Worm (Caenorhabditis elegans) whole organism, young adult: ENCODE measurements around the gene C27C12.4.

Source experiments
- F23B12.7 ChIP-seq: sonication (generic microtip); optimal IDR thresholded peaks from 2 replicates; lab custom pipeline; 2017; ENCODE audit warnings: missing genetic modification characterization, mild to moderate bottlenecking, missing compliant biosample characterization, antibody characterized with exemption, moderate library complexity; ENCODE audit not compliant: insufficient read depth
- bed-2 ChIP-seq: fragments of 200-800 bp; sonication (Bioruptor generic); IDR thresholded peaks from 2 replicates; pipeline ENCODE4 v1.3.6; 2022; ENCODE audit warnings: missing genetic modification reagents, missing genetic modification characterization, missing compliant biosample characterization
- let-526 ChIP-seq: fragments of 200-800 bp; sonication (Bioruptor generic); IDR thresholded peaks from 2 replicates; pipeline ENCODE4 v1.3.6; 2022; ENCODE audit warnings: missing genetic modification reagents, missing genetic modification characterization, missing compliant biosample characterization
- madf-3 ChIP-seq: fragments of 200-800 bp; sonication (Bioruptor generic); IDR thresholded peaks from 2 replicates; pipeline ENCODE4 v1.3.6; 2022; ENCODE audit warnings: missing genetic modification reagents, missing genetic modification characterization, missing compliant biosample characterization
- nfya-1 ChIP-seq: sonication (generic microtip); optimal IDR thresholded peaks from 2 replicates; lab custom pipeline; 2017; ENCODE audit warnings: antibody characterized with exemption, missing compliant biosample characterization, missing genetic modification characterization, borderline replicate concordance; ENCODE audit not compliant: insufficient read depth
- nhr-120 ChIP-seq: fragments of 200-800 bp; sonication (Bioruptor generic); IDR thresholded peaks from 2 replicates; pipeline ENCODE4 v1.3.6; 2022; ENCODE audit warnings: missing genetic modification characterization, missing compliant biosample characterization
- unc-130 ChIP-seq: sonication (generic microtip); optimal IDR thresholded peaks from 2 replicates; lab custom pipeline; 2016; ENCODE audit warnings: missing genetic modification reagents, missing genetic modification characterization, missing compliant biosample characterization
- unc-62 ChIP-seq: fragments of 150-350 bp; optimal IDR thresholded peaks from 2 replicates; lab custom pipeline; 2014; ENCODE audit warnings: missing biosample characterization, missing genetic modification reagents, missing genetic modification characterization

DNA sequence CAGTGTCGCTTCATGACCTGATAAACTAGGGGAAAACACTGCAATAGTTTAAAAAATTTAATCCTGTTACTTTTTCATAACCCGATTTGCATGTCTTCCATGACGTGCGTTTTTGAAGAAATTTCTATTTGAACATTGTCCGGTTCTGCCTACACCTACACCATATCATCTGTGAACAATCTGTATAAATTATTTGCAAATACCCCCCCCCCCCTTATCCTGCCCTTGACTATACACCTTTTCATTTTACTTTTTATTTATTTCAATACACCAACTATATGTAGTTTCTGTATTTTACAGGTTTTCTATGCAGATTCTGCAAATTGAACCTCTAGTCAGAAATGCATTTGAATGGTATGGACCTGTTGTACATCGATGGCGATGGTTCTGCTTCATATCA is 34.3 kb downstream of the C27C12.4 start, which contains the start of gene daf-6:
- no peak for TF ChIP-seq nfya-1
- no peak for TF ChIP-seq unc-130 (GFP tag; lab: Kevin White, UChicago)
- no peak for TF ChIP-seq nhr-120 (GFP tag; lab: Robert Waterston, UW)
- no peak for TF ChIP-seq bed-2 (GFP tag; lab: Robert Waterston, UW)
- no peak for TF ChIP-seq let-526 (GFP tag; lab: Robert Waterston, UW)
- TF ChIP-seq unc-62 (GFP tag; lab: Kevin White, UChicago), result no peak
- TF ChIP-seq F23B12.7 (tag; lab: Kevin White, UChicago), result no peak
- no peak for TF ChIP-seq madf-3 (GFP tag; lab: Robert Waterston, UW)
